Worm (Caenorhabditis elegans) whole organism, L2 larva: ENCODE measurements around the gene ilys-2.
A peak's percentile ranks its signal among the peaks of the same experiment; 100 is the strongest.

ENCODE experiments used
- F13H6.1 ChIP-seq: sonication (generic microtip); optimal IDR thresholded peaks from 2 replicates; lab custom pipeline; 2016; ENCODE audit warnings: missing genetic modification characterization, missing compliant biosample characterization
- R02D3.7 ChIP-seq: fragments of 150-350 bp; optimal IDR thresholded peaks from 2 replicates; lab custom pipeline; 2014; ENCODE audit warnings: missing biosample characterization, missing genetic modification characterization
- ZK546.5 ChIP-seq: sonication (generic microtip); optimal IDR thresholded peaks from 2 replicates; lab custom pipeline; 2017; ENCODE audit warnings: missing biosample characterization, missing genetic modification characterization
- alr-1 ChIP-seq: fragments of 150-350 bp; optimal IDR thresholded peaks from 2 replicates; lab custom pipeline; 2014; ENCODE audit warnings: missing biosample characterization, missing genetic modification characterization
- aly-2 ChIP-seq: fragments of 150-350 bp; optimal IDR thresholded peaks from 2 replicates; lab custom pipeline; 2014; ENCODE audit warnings: missing biosample characterization, missing genetic modification characterization
- ceh-16 ChIP-seq: fragments of 150-350 bp; optimal IDR thresholded peaks from 2 replicates; lab custom pipeline; 2014; ENCODE audit warnings: missing biosample characterization, missing genetic modification characterization
- crh-2 ChIP-seq: sonication (generic microtip); optimal IDR thresholded peaks from 2 replicates; lab custom pipeline; 2017; ENCODE audit warnings: missing biosample characterization, missing genetic modification characterization
- dmd-4 ChIP-seq: sonication (generic microtip); optimal IDR thresholded peaks from 2 replicates; lab custom pipeline; 2017; ENCODE audit warnings: missing biosample characterization, missing genetic modification characterization
- egl-27 ChIP-seq: sonication (generic microtip); optimal IDR thresholded peaks from 3 replicates; lab custom pipeline; 2017; ENCODE audit warnings: missing biosample characterization, missing genetic modification reagents, missing genetic modification characterization
- elt-3 ChIP-seq: sonication (generic microtip); optimal IDR thresholded peaks from 2 replicates; lab custom pipeline; 2017; ENCODE audit warnings: missing biosample characterization, missing genetic modification characterization
- fos-1 ChIP-seq: fragments of 150-350 bp; optimal IDR thresholded peaks from 2 replicates; lab custom pipeline; 2014; ENCODE audit warnings: missing biosample characterization, missing genetic modification characterization
- gmeb-1 ChIP-seq: fragments of 150-350 bp; optimal IDR thresholded peaks from 2 replicates; lab custom pipeline; 2014; ENCODE audit warnings: missing biosample characterization, missing genetic modification characterization
- lin-11 ChIP-seq: fragments of 150-350 bp; sonication (generic microtip); optimal IDR thresholded peaks from 2 replicates; lab custom pipeline; 2014; ENCODE audit warnings: missing biosample characterization, missing genetic modification characterization, inconsistent platforms, mixed read lengths
- lin-13 ChIP-seq: fragments of 150-350 bp; optimal IDR thresholded peaks from 2 replicates; lab custom pipeline; 2014; ENCODE audit warnings: missing biosample characterization, missing genetic modification reagents, missing genetic modification characterization
- lin-39 ChIP-seq: fragments of 150-350 bp; optimal IDR thresholded peaks from 2 replicates; lab custom pipeline; 2014; ENCODE audit warnings: missing biosample characterization, missing genetic modification reagents, missing genetic modification characterization
- lsy-2 ChIP-seq, 2 experiments: fragments of 150-350 bp in 1 of 2; sonication (generic microtip) in 1 of 2; optimal IDR thresholded peaks; 2 replicates each; lab custom pipeline; 2014 to 2017; ENCODE audit warnings: missing biosample characterization in 2 of 2, missing genetic modification characterization in 2 of 2
- mab-5 ChIP-seq: fragments of 150-350 bp; optimal IDR thresholded peaks from 2 replicates; lab custom pipeline; 2014; ENCODE audit warnings: missing biosample characterization, missing genetic modification characterization
- mbf-1 ChIP-seq: sonication (generic microtip); optimal IDR thresholded peaks from 2 replicates; lab custom pipeline; 2017; ENCODE audit warnings: missing biosample characterization, missing genetic modification characterization
- mdl-1 ChIP-seq, 2 experiments: fragments of 150-350 bp in 1 of 2; sonication (generic microtip) in 1 of 2; optimal IDR thresholded peaks; 2 replicates each; lab custom pipeline; 2017; ENCODE audit warnings: missing biosample characterization in 2 of 2, missing genetic modification characterization in 2 of 2
- nhr-10 ChIP-seq: sonication (generic microtip); optimal IDR thresholded peaks from 2 replicates; lab custom pipeline; 2017; ENCODE audit warnings: missing biosample characterization, missing genetic modification characterization
- nhr-12 ChIP-seq: fragments of 150-350 bp; optimal IDR thresholded peaks from 2 replicates; lab custom pipeline; 2014; ENCODE audit warnings: missing biosample characterization, missing genetic modification characterization
- nhr-129 ChIP-seq: fragments of 150-350 bp; optimal IDR thresholded peaks from 2 replicates; lab custom pipeline; 2014; ENCODE audit warnings: missing biosample characterization, missing genetic modification characterization
- nhr-21 ChIP-seq: fragments of 150-350 bp; optimal IDR thresholded peaks from 2 replicates; lab custom pipeline; 2014; ENCODE audit warnings: missing biosample characterization, missing genetic modification characterization
- nhr-23 ChIP-seq: fragments of 150-350 bp; optimal IDR thresholded peaks from 2 replicates; lab custom pipeline; 2014; ENCODE audit warnings: missing biosample characterization, missing genetic modification reagents, missing genetic modification characterization
- peb-1 ChIP-seq: fragments of 150-350 bp; optimal IDR thresholded peaks from 2 replicates; lab custom pipeline; 2014; ENCODE audit warnings: missing biosample characterization, missing genetic modification characterization
- sem-4 ChIP-seq: fragments of 150-350 bp; optimal IDR thresholded peaks from 2 replicates; lab custom pipeline; 2014; ENCODE audit warnings: missing biosample characterization, missing genetic modification reagents, missing genetic modification characterization
- skn-1 ChIP-seq: sonication (generic microtip); optimal IDR thresholded peaks from 2 replicates; lab custom pipeline; 2017; ENCODE audit warnings: missing biosample characterization, missing genetic modification characterization
- sma-3 ChIP-seq: sonication (generic microtip); optimal IDR thresholded peaks from 2 replicates; lab custom pipeline; 2016; ENCODE audit warnings: missing genetic modification reagents, missing genetic modification characterization, missing compliant biosample characterization
- snpc-4 ChIP-seq: fragments of 150-350 bp; optimal IDR thresholded peaks from 2 replicates; lab custom pipeline; 2014; ENCODE audit warnings: missing biosample characterization, missing genetic modification characterization
- unc-55 ChIP-seq: fragments of 150-350 bp; sonication (generic microtip); optimal IDR thresholded peaks from 3 replicates; lab custom pipeline; 2014; ENCODE audit warnings: missing biosample characterization, missing genetic modification reagents, missing genetic modification characterization
- ztf-4 ChIP-seq: fragments of 150-350 bp; optimal IDR thresholded peaks from 2 replicates; lab custom pipeline; 2014; ENCODE audit warnings: missing biosample characterization, missing genetic modification characterization

The ilys-2 gene

ce11 chrIV:2470114-2470513 is 2.6 kb downstream of the ilys-2 start, which contains the start of gene ilys-1:
Gene ilys-1, plus strand, starts transcription at chrIV:2470414.
- TF ChIP-seq crh-2 (tag; lab: Kevin White, UChicago) (no peak), nhr-10 (tag; lab: Kevin White, UChicago) (no peak), skn-1 (tag; lab: Kevin White, UChicago) (no peak)

- TF ChIP-seq nhr-21 (tag; lab: Kevin White, UChicago) (no peak), nhr-10 (tag; lab: Kevin White, UChicago) (no peak), fos-1 (no peak), nhr-23 (tag; lab: Kevin White, UChicago) (no peak)
Observed at ce11 chrIV:2476386-2476785, 8.9 kb downstream of the ilys-2 start, which contains the start of gene grd-16. Gene grd-16, plus strand, starts transcription at chrIV:2476686.

ce11 chrIV:2481955-2482354 is 14.5 kb downstream of the ilys-2 start, which contains the start of gene Y69A2AL.2:
Gene Y69A2AL.2, plus strand, starts transcription at chrIV:2482255.
- no peak for TF ChIP-seq gmeb-1 (tag; lab: Kevin White, UChicago)
- no peak for TF ChIP-seq mdl-1 (tag; optimal IDR thresholded peaks at IDR 0.05; lab: Kevin White, UChicago)
- no peak for TF ChIP-seq ZK546.5 (tag; lab: Kevin White, UChicago)
- TF ChIP-seq ceh-16 = no peak
- TF ChIP-seq alr-1 (tag; lab: Kevin White, UChicago) = no peak
- no peak for TF ChIP-seq egl-27 (tag; lab: Kevin White, UChicago)
- TF ChIP-seq, all 48 proteins: peak for 0

- no peak for TF ChIP-seq sem-4
- TF ChIP-seq crh-2 (tag; lab: Kevin White, UChicago) = no peak
- TF ChIP-seq snpc-4 = no peak
Observed at ce11 chrIV:2488520-2488919, 21.0 kb downstream of the ilys-2 start, which contains the start of gene Y69A2AR.19. Gene Y69A2AR.19, plus strand, starts transcription at chrIV:2488820.

DNA sequence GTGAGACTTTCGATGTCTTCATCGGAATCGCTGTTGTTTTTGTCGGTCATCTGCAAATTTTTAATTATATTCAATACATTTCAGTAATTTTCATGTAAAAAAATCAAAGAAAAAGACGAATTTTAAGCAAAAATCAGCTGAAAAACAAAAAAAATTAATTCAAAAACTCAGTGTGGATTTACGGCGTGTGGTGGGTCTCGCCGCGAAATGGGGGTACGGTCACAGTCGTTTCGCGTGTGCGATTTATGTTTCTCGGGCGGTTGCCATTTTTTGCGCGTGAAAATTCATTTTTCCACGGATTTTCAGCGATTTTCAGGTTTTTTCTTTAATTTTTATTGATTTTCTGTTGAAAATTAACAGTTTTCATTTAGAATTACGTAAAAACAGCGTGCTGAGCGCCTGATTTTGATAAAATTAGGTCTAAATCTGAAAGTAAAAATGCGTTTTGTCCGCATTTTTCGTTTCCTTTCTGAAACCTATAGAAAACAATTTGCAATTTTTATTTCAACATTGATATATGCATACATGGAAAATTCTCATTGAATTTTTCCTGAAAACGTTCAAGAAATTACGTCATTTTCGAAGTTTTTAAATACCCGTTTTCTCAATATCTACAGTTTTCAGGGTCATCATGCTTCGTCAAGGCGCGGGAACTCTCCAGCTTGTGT is 27.8 kb downstream of the ilys-2 start, which contains the start of the genes ccdc-12 and Y69A2AR.18:
ccdc-12 (minus strand) TSS at position 57 of the 668 bp plus-strand sequence.
Y69A2AR.18 (plus strand) TSS at position 618 of the 668 bp plus-strand sequence.
- TF ChIP-seq lsy-2 (tag; optimal IDR thresholded peaks at IDR 0.05; lab: Kevin White, UChicago) = peak; percentile 96 to 98
- no peak for TF ChIP-seq alr-1 (tag; lab: Kevin White, UChicago)
- TF ChIP-seq lin-11 (tag; lab: Kevin White, UChicago) = peak; percentile 73
- no peak for TF ChIP-seq ceh-16
- peak; percentile 48 for TF ChIP-seq F13H6.1
- TF ChIP-seq nhr-129 (tag; lab: Kevin White, UChicago) = peak; percentile 45
- TF ChIP-seq snpc-4 = peak; percentile 18
- TF ChIP-seq unc-55 (GFP tag; lab: Kevin White, UChicago) = peak; percentile 86
- peak; percentile 3 for TF ChIP-seq fos-1
- TF ChIP-seq mab-5 (tag; lab: Kevin White, UChicago) = peak; percentile 15
- no peak for TF ChIP-seq lin-13 (GFP tag; lab: Kevin White, UChicago)
- peak; percentile 50 for TF ChIP-seq R02D3.7 (tag; lab: Kevin White, UChicago)
- peak; percentile 55 for TF ChIP-seq sma-3
- TF ChIP-seq gmeb-1 (tag; lab: Kevin White, UChicago) = peak; percentile 73
- TF ChIP-seq, all 48 proteins: peak for 11

DNA sequence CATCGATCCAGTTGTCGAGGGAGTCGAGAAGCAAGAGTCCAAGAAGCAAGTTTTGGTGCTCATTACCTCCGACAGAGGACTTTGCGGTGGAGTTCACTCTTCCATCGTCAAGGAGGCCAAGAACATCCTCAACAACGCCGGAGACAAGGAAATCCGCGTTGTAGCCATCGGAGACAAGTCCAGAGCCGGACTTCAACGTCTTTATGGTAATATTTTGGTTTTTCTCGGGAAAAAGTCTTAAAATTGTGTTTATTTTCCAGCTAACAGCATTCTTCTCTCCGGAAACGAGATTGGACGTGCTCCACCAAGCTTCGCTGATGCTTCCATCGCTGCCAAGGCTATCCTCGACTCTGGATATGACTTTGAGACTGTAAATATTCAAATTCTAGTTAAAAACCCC is 28.6 kb downstream of the ilys-2 start:
- TF ChIP-seq F13H6.1 (no peak), nhr-129 (tag; lab: Kevin White, UChicago) (no peak), aly-2 (no peak), mdl-1 (tag; optimal IDR thresholded peaks at IDR 0.05; lab: Kevin White, UChicago) (no peak), mbf-1 (tag; lab: Kevin White, UChicago) (no peak), nhr-10 (tag; lab: Kevin White, UChicago) (no peak), dmd-4 (tag; lab: Kevin White, UChicago) (no peak), skn-1 (tag; lab: Kevin White, UChicago) (no peak), fos-1 (no peak), elt-3 (tag; lab: Kevin White, UChicago) (no peak), ZK546.5 (tag; lab: Kevin White, UChicago) (no peak), lsy-2 (tag; optimal IDR thresholded peaks at IDR 0.05; lab: Kevin White, UChicago) (no peak), nhr-12 (tag; lab: Kevin White, UChicago) (no peak), lin-39 (tag; lab: Kevin White, UChicago) (no peak), unc-55 (GFP tag; lab: Kevin White, UChicago) (no peak), ztf-4 (no peak), peb-1 (tag; lab: Kevin White, UChicago) (no peak), lin-11 (tag; lab: Kevin White, UChicago) (no peak)
